Fruit fly (Drosophila melanogaster): Measurements from ENCODE around the gene Mnt.

Gene Mnt

dm6 chrX:3740319-3740718 lies 68.7 kb downstream of the Mnt start (continued):
- TF ChIP-seq CG17186 (GFP tag; optimal IDR thresholded peaks at IDR 0.05) (no peak), croc (GFP tag; conservative IDR thresholded peaks at IDR 0.05) (no peak), Bgb (GFP tag; IDR thresholded peaks at IDR 0.05; ENCODE audit: partially characterized antibody) (no peak), disco-r (GFP tag; optimal IDR thresholded peaks at IDR 0.05) (no peak), wdn (GFP tag; IDR thresholded peaks at IDR 0.05) (no peak), Gsc (GFP tag; IDR thresholded peaks at IDR 0.05) (no peak), CG10366 (GFP tag; IDR thresholded peaks at IDR 0.05) (no peak), ATbp (GFP tag; optimal IDR thresholded peaks at IDR 0.05) (peak; percentile 21), Sry-β (GFP tag; optimal IDR thresholded peaks at IDR 0.05) (no peak), Asciz (GFP tag; optimal IDR thresholded peaks at IDR 0.05) (peak; percentile 41), Dek (tag; optimal IDR thresholded peaks at IDR 0.05) (no peak), Optix (GFP tag; IDR thresholded peaks at IDR 0.05) (no peak), sr (GFP tag; IDR thresholded peaks at IDR 0.05) (no peak), hth (optimal IDR thresholded peaks at IDR 0.05) (no peak), dysf (GFP tag; IDR thresholded peaks at IDR 0.05) (0 out of 3 replicates have a peak, but pooled peaks have one; percentile 7), corto (GFP tag; optimal IDR thresholded peaks at IDR 0.05) (no peak), aop (GFP tag; IDR thresholded peaks at IDR 0.05) (no peak), CG14710 (tag; optimal IDR thresholded peaks at IDR 0.05) (peak; percentile 10), CG7556 (GFP tag; optimal IDR thresholded peaks at IDR 0.05) (peak; percentile 12), Ets65A (GFP tag) (no peak), inv (GFP tag; IDR thresholded peaks at IDR 0.05; ENCODE audit: partially characterized antibody) (no peak), Xbp1 (GFP tag; optimal IDR thresholded peaks at IDR 0.05) (no peak), knrl (GFP tag; IDR thresholded peaks at IDR 0.05; ENCODE audit: partially characterized antibody) (no peak), CG7928 (GFP tag; optimal IDR thresholded peaks at IDR 0.05) (no peak), CG8281 (tag; optimal IDR thresholded peaks at IDR 0.05) (no peak), zen2 (GFP tag; IDR thresholded peaks at IDR 0.05; ENCODE audit: partially characterized antibody) (no peak), grn (GFP tag; optimal IDR thresholded peaks at IDR 0.05) (no peak), stc (GFP tag; IDR thresholded peaks at IDR 0.05) (no peak), lmd (GFP tag; IDR thresholded peaks at IDR 0.05) (no peak), row (GFP tag; IDR thresholded peaks at IDR 0.05) (0 out of 3 replicates have a peak, but pooled peaks have one; percentile 10), cato (GFP tag; optimal IDR thresholded peaks at IDR 0.05; ENCODE audit: borderline replicate concordance) (no peak), nom (GFP tag; optimal IDR thresholded peaks at IDR 0.05) (no peak), CG17385 (GFP tag; optimal IDR thresholded peaks at IDR 0.05) (no peak), CG6683 (GFP tag; optimal IDR thresholded peaks at IDR 0.05) (no peak), CG17802 (tag; optimal IDR thresholded peaks at IDR 0.05) (no peak), Dbx (GFP tag; IDR thresholded peaks at IDR 0.05) (no peak), Dp (GFP tag; optimal IDR thresholded peaks at IDR 0.05) (no peak), CG18619 (GFP tag; optimal IDR thresholded peaks at IDR 0.05) (peak; percentile 14), Pdp1 (GFP tag; optimal IDR thresholded peaks at IDR 0.05) (no peak), bab2 (GFP tag; optimal IDR thresholded peaks at IDR 0.05) (no peak), Mrtf (GFP tag; IDR thresholded peaks at IDR 0.05) (no peak), ttk (GFP tag; IDR thresholded peaks at IDR 0.05) (no peak), Sox102F (GFP tag; optimal IDR thresholded peaks at IDR 0.05) (peak; percentile 79), Vsx1 (GFP tag; optimal IDR thresholded peaks at IDR 0.05) (no peak), sens (GFP tag) (peak; percentile 82), sens-2 (GFP tag; IDR thresholded peaks at IDR 0.05) (no peak), Stat92E (GFP tag; optimal IDR thresholded peaks at IDR 0.05) (no peak), emc (GFP tag; optimal IDR thresholded peaks at IDR 0.05) (no peak), CG3281 (GFP tag; optimal IDR thresholded peaks at IDR 0.05) (peak; percentile 32), CG14667 (GFP tag; IDR thresholded peaks at IDR 0.05) (no peak), esg (GFP tag; conservative IDR thresholded peaks at IDR 0.05) (0 out of 2 replicates have a peak, but pooled peaks have one; percentile 14)
